Worm (Caenorhabditis elegans) whole organism, L1 larva: ENCODE measurements around the gene F01D5.1.
A peak's percentile ranks its signal among the peaks of the same experiment; 100 is the strongest.

ENCODE experiments used
- C16A3.4 ChIP-seq: fragments of 150-350 bp; optimal IDR thresholded peaks from 2 replicates; lab custom pipeline; 2014; ENCODE audit warnings: missing biosample characterization, missing genetic modification characterization
- F16B12.6 ChIP-seq: fragments of 150-350 bp; optimal IDR thresholded peaks from 2 replicates; lab custom pipeline; 2014; ENCODE audit warnings: missing biosample characterization, missing genetic modification characterization
- blmp-1 ChIP-seq: fragments of 150-350 bp; optimal IDR thresholded peaks from 2 replicates; lab custom pipeline; 2014; ENCODE audit warnings: missing biosample characterization, missing genetic modification characterization
- ceh-8 ChIP-seq: fragments of 200-800 bp; sonication (Bioruptor generic); optimal IDR thresholded peaks from 2 replicates; lab custom pipeline; 2018; ENCODE audit warnings: mild to moderate bottlenecking, missing genetic modification characterization, moderate library complexity, missing compliant biosample characterization
- ces-1 ChIP-seq: fragments of 150-350 bp; optimal IDR thresholded peaks from 2 replicates; lab custom pipeline; 2014; ENCODE audit warnings: missing biosample characterization, missing genetic modification reagents, missing genetic modification characterization
- dsc-1 ChIP-seq: sonication (generic microtip); optimal IDR thresholded peaks from 2 replicates; lab custom pipeline; 2016; ENCODE audit warnings: mild to moderate bottlenecking, missing genetic modification characterization, missing compliant biosample characterization
- efl-1 ChIP-seq, 4 experiments: fragments of 150-350 bp; optimal IDR thresholded peaks in 3 of 4; peaks in 1 of 4; 1 replicate in 1 of 4; 2 replicates in 3 of 4; lab custom pipeline; 2014; ENCODE audit warnings: missing biosample characterization in 2 of 4, missing genetic modification characterization in 2 of 4, missing genetic modification reagents in 2 of 4
- elt-2 ChIP-seq: sonication (generic microtip); optimal IDR thresholded peaks from 2 replicates; lab custom pipeline; 2016; ENCODE audit warnings: missing genetic modification characterization, mild to moderate bottlenecking, inconsistent platforms, missing compliant biosample characterization, missing genetic modification reagents
- elt-3 ChIP-seq, 6 experiments: fragments of 150-350 bp in 1 of 6; sonication (generic microtip); optimal IDR thresholded peaks; 2 replicates each; lab custom pipeline; 2017 to 2018; ENCODE audit warnings: missing biosample characterization in 6 of 6, missing genetic modification characterization in 6 of 6, inconsistent platforms in 1 of 6
- fkh-8 ChIP-seq: sonication (generic microtip); optimal IDR thresholded peaks from 2 replicates; lab custom pipeline; 2016; ENCODE audit warnings: mild to moderate bottlenecking, missing genetic modification characterization, missing compliant biosample characterization
- hpl-2 ChIP-seq: fragments of 150-350 bp; optimal IDR thresholded peaks from 2 replicates; lab custom pipeline; 2014; ENCODE audit warnings: missing biosample characterization, missing genetic modification reagents, missing genetic modification characterization
- isw-1 ChIP-seq: fragments of 200-800 bp; sonication (Bioruptor generic); IDR thresholded peaks from 2 replicates; pipeline ENCODE4 v1.3.6; 2022; ENCODE audit warnings: missing genetic modification characterization, missing compliant biosample characterization
- lin-14 ChIP-seq: fragments of 200-800 bp; sonication (Bioruptor generic); optimal IDR thresholded peaks from 2 replicates; lab custom pipeline; 2018; ENCODE audit warnings: mild to moderate bottlenecking, missing genetic modification characterization, moderate library complexity, missing compliant biosample characterization
- lin-15B ChIP-seq: fragments of 150-350 bp; sonication (generic microtip); optimal IDR thresholded peaks from 3 replicates; lab custom pipeline; 2014; ENCODE audit warnings: missing biosample characterization, missing genetic modification characterization
- lin-35 ChIP-seq, 2 experiments: fragments of 150-350 bp; optimal IDR thresholded peaks; 2 replicates each; lab custom pipeline; 2014; ENCODE audit warnings: missing biosample characterization in 2 of 2, missing genetic modification characterization in 2 of 2, missing genetic modification reagents in 2 of 2
- lsy-2 ChIP-seq, 2 experiments: fragments of 150-350 bp; optimal IDR thresholded peaks; 2 replicates each; lab custom pipeline; 2014; ENCODE audit warnings: missing biosample characterization in 2 of 2, missing genetic modification characterization in 2 of 2
- mab-9 ChIP-seq: fragments of 200-800 bp; sonication (Bioruptor generic); IDR thresholded peaks from 2 replicates; pipeline ENCODE4 v1.3.6; 2022; ENCODE audit warnings: missing genetic modification reagents, missing genetic modification characterization, missing compliant biosample characterization
- mef-2 ChIP-seq: fragments of 150-350 bp; optimal IDR thresholded peaks from 2 replicates; lab custom pipeline; 2014; ENCODE audit warnings: missing biosample characterization, missing genetic modification characterization
- nhr-19 ChIP-seq: fragments of 200-800 bp; sonication (Bioruptor generic); conservative IDR thresholded peaks from 2 replicates; pipeline ENCODE4 v1.3.6; 2022; ENCODE audit warnings: missing genetic modification characterization, missing compliant biosample characterization
- nhr-20 ChIP-seq: sonication (generic microtip); optimal IDR thresholded peaks from 2 replicates; lab custom pipeline; 2016; ENCODE audit warnings: mild to moderate bottlenecking, missing genetic modification characterization, missing compliant biosample characterization
- nhr-237 ChIP-seq: fragments of 150-350 bp; optimal IDR thresholded peaks from 2 replicates; lab custom pipeline; 2014; ENCODE audit warnings: missing biosample characterization, missing genetic modification characterization
- nhr-47 ChIP-seq: sonication (generic microtip); optimal IDR thresholded peaks from 2 replicates; lab custom pipeline; 2016; ENCODE audit warnings: mild to moderate bottlenecking, missing genetic modification characterization, moderate library complexity, missing compliant biosample characterization
- nhr-71 ChIP-seq: sonication (generic microtip); optimal IDR thresholded peaks from 2 replicates; lab custom pipeline; 2016; ENCODE audit warnings: mild to moderate bottlenecking, missing genetic modification characterization, moderate library complexity, missing compliant biosample characterization
- nhr-76 ChIP-seq: sonication (generic microtip); optimal IDR thresholded peaks from 2 replicates; lab custom pipeline; 2017; ENCODE audit warnings: missing biosample characterization, missing genetic modification characterization
- nhr-84 ChIP-seq: sonication (generic microtip); optimal IDR thresholded peaks from 2 replicates; lab custom pipeline; 2017; ENCODE audit warnings: missing biosample characterization, missing genetic modification characterization
- nhr-85 ChIP-seq: sonication (generic microtip); peaks from one replicate; lab custom pipeline; 2016; ENCODE audit warnings: missing genetic modification characterization, inconsistent platforms, missing compliant biosample characterization
- pax-3 ChIP-seq: fragments of 200-800 bp; sonication (Bioruptor generic); optimal IDR thresholded peaks from 2 replicates; lab custom pipeline; 2018; ENCODE audit warnings: mild to moderate bottlenecking, missing genetic modification characterization, moderate library complexity, missing compliant biosample characterization
- pqm-1 ChIP-seq: sonication (generic microtip); optimal IDR thresholded peaks from 3 replicates; lab custom pipeline; 2017; ENCODE audit warnings: missing biosample characterization, missing genetic modification characterization
- snu-23 ChIP-seq: sonication (generic microtip); optimal IDR thresholded peaks from 2 replicates; lab custom pipeline; 2016; ENCODE audit warnings: missing genetic modification characterization, missing compliant biosample characterization
- tlp-1 ChIP-seq: fragments of 150-350 bp; optimal IDR thresholded peaks from 2 replicates; lab custom pipeline; 2014; ENCODE audit warnings: missing biosample characterization, missing genetic modification characterization
- unc-130 ChIP-seq: fragments of 150-350 bp; optimal IDR thresholded peaks from 2 replicates; lab custom pipeline; 2017; ENCODE audit warnings: missing biosample characterization, missing genetic modification characterization, inconsistent platforms
- unc-30 ChIP-seq: sonication (generic microtip); optimal IDR thresholded peaks from 2 replicates; lab custom pipeline; 2017; ENCODE audit warnings: missing biosample characterization, missing genetic modification characterization
- unc-62 ChIP-seq: fragments of 150-350 bp; optimal IDR thresholded peaks from 2 replicates; lab custom pipeline; 2014; ENCODE audit warnings: missing biosample characterization, missing genetic modification reagents, missing genetic modification characterization
- unc-86 ChIP-seq: sonication (generic microtip); optimal IDR thresholded peaks from 2 replicates; lab custom pipeline; 2016; ENCODE audit warnings: missing genetic modification characterization, missing compliant biosample characterization
- xbp-1 ChIP-seq: sonication (generic microtip); optimal IDR thresholded peaks from 2 replicates; lab custom pipeline; 2016; ENCODE audit warnings: missing genetic modification characterization, missing compliant biosample characterization

The F01D5.1 gene

DNA sequence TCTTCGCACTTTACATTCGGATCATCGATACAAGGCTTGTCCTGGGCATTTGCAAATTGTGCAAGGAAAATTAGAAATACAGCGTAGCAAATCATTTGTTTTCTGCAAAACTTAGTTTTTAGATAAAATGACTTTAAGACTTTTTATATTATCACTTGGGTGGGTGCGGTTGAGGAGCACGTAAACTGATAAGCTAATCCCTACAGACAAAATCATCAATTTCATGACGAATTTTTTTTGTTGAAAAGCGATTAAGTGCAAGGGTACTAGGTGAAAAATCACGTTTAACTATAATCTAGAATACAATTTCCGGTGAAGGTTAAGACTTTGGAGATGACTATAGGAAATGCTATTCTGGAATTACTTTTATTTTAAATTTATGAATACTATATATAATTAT lies at the start of gene F01D5.1:
Gene F01D5.1 (minus strand): TSS at position 105 of the 400 bp plus-strand sequence.
- TF ChIP-seq elt-2 (tag; lab: Kevin White, UChicago) (peak; percentile 84), tlp-1 (tag; lab: Kevin White, UChicago) (no peak), dsc-1 (tag; lab: Kevin White, UChicago) (no peak), pqm-1 (tag; lab: Kevin White, UChicago) (no peak)

- no peak for TF ChIP-seq nhr-19 (GFP tag; lab: Robert Waterston, UW)
- peak; percentile 25 for TF ChIP-seq lin-14 (GFP tag; lab: Kevin White, UChicago)
- TF ChIP-seq dsc-1 (tag; lab: Kevin White, UChicago): no peak
- TF ChIP-seq unc-130 (tag; lab: Kevin White, UChicago): no peak
- peak; percentile 65 for TF ChIP-seq blmp-1
- no peak for TF ChIP-seq efl-1 (optimal IDR thresholded peaks at IDR 0.05; lab: Kevin White, UChicago)
- TF ChIP-seq efl-1 (GFP tag; optimal IDR thresholded peaks at IDR 0.05 in 1 of 2; lab: Kevin White, UChicago): peak in 1 of 2 experiments; percentile 82
- TF ChIP-seq lsy-2 (tag; optimal IDR thresholded peaks at IDR 0.05; lab: Kevin White, UChicago): no peak
- TF ChIP-seq xbp-1 (tag; lab: Kevin White, UChicago): no peak
Observed at ce11 chrII:14046491-14046890, 49.1 kb upstream of the F01D5.1 start.

DNA sequence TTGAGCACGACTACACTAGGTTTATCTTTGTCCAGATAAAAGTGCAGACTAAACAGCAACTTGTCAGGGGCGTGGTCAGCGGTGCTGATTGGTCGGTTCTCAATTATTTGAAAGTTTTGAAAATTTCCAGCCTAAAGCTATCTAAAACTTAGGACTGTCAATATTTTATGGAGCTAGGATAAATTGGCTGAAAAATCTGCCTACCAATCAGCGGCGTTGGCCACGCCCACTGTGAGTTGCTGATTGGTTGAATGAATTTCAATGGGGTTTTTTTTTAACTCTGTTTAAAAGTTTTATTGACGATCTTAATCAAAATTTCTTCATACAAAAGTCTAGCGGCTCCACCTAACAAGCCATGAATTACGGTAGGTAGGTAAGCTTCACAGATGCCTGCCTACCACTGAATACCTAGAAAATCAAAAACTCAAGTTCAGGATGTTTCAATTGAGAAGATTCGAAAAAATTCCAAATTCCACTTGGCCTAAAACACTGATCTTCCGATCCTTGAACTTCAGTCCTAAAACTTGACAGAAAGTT lies 48.6 kb upstream of the F01D5.1 start:
- TF ChIP-seq mef-2 (tag; lab: Kevin White, UChicago) (no peak), efl-1 (optimal IDR thresholded peaks at IDR 0.05; lab: Kevin White, UChicago) (no peak), efl-1 (GFP tag; optimal IDR thresholded peaks at IDR 0.05 in 1 of 2; lab: Kevin White, UChicago) (peak in 1 of 2 experiments; percentile 63)

DNA sequence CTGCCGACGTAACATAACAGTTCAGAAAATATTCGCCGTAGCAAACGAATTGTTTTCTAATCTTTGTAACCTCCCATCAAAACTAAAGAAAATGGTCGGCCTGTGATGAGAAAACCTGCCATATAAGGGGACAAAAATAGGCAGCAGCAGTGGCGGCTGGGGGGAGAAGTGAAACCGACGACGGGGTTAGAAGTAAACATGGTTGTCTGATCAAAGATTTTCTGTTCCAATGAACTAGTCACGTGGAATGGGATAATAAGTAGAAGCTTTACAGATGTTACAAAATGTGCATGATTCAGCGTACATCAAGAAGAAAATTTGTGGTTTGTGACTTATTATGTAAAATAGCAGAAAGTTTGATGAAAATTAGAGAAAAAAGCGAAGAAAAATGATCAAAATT lies 47.9 kb upstream of the F01D5.1 start:
- no peak for TF ChIP-seq unc-86 (tag; lab: Kevin White, UChicago)
- TF ChIP-seq lin-14 (GFP tag; lab: Kevin White, UChicago): peak; percentile 47
- TF ChIP-seq ces-1 (GFP tag; lab: Kevin White, UChicago): no peak
- TF ChIP-seq lin-35 (GFP tag; optimal IDR thresholded peaks at IDR 0.05; lab: Kevin White, UChicago): peak in 1 of 2 experiments; percentile 14
- TF ChIP-seq pax-3 (tag; lab: Kevin White, UChicago): no peak
- TF ChIP-seq F16B12.6 (tag; lab: Kevin White, UChicago): no peak
- TF ChIP-seq pqm-1 (tag; lab: Kevin White, UChicago): no peak
- peak; percentile 29 for TF ChIP-seq nhr-47
- no peak for TF ChIP-seq nhr-76 (tag; lab: Kevin White, UChicago)
- peak; percentile 74 for TF ChIP-seq nhr-85
- peak; percentile 41 for TF ChIP-seq nhr-20
- no peak for TF ChIP-seq ceh-8 (GFP tag; lab: Kevin White, UChicago)
- TF ChIP-seq snu-23 (GFP tag; lab: Kevin White, UChicago): peak; percentile 26
- no peak for TF ChIP-seq nhr-19 (GFP tag; lab: Robert Waterston, UW)
- TF ChIP-seq nhr-84 (tag; lab: Kevin White, UChicago): no peak
- TF ChIP-seq fkh-8: peak; percentile 50
- no peak for TF ChIP-seq unc-30 (tag; lab: Kevin White, UChicago)
- TF ChIP-seq nhr-237 (tag; lab: Kevin White, UChicago): no peak
- no peak for TF ChIP-seq hpl-2 (GFP tag; lab: Kevin White, UChicago)
- no peak for TF ChIP-seq lin-15B (tag; lab: Kevin White, UChicago)
- no peak for TF ChIP-seq unc-62 (GFP tag; lab: Kevin White, UChicago)
- no peak for TF ChIP-seq elt-3 (tag; optimal IDR thresholded peaks at IDR 0.05; lab: Kevin White, UChicago)
- no peak for TF ChIP-seq C16A3.4 (tag; lab: Kevin White, UChicago)
- peak; percentile 51 for TF ChIP-seq blmp-1
- TF ChIP-seq mab-9: no peak
- TF ChIP-seq isw-1 (GFP tag; lab: Robert Waterston, UW): no peak
- TF ChIP-seq nhr-71 (tag; lab: Kevin White, UChicago): peak; percentile 47
- TF ChIP-seq dsc-1 (tag; lab: Kevin White, UChicago): peak; percentile 27
- TF ChIP-seq, all 84 proteins: peak for 10
